Fruit fly (Drosophila melanogaster): ENCODE data around the gene CG31827.
"Not testable (repeated sequence)": the region's sequence is repeated elsewhere in the genome, so short reads cannot be mapped to it uniquely, and the experiment has no call there.

- TF ChIP-seq insv, ttk, psq, Myc (optimal IDR thresholded peaks at IDR 0.05): not testable (repeated sequence)
Observed at dm6 chr2L:15659374-15659773, 45.6 kb upstream of the CG31827 start, which contains the start of gene CG44141.

Measured in Kc167 (cell line).